Comparison of ENCODE assay signal across 5 worm cellular contexts in genomic region chrX:14322793-14323192, ce11.
TF ChIP-seq lines count a peak whose summit lies in the region.

No protein-coding gene starts in this region.

TF ChIP-seq in whole organism, L1 larva, 84 proteins besides CTCF, POLR2A, EP300 and RAD21:
- TF ChIP-seq hpl-2 (GFP tag; optimal IDR thresholded peaks at IDR 0.05; lab: Kevin White, UChicago) (no peak), nhr-76 (tag; optimal IDR thresholded peaks at IDR 0.05; lab: Kevin White, UChicago) (no peak), nhr-85 (tag; lab: Kevin White, UChicago) (peak; percentile 56), fkh-10 (GFP tag; optimal IDR thresholded peaks at IDR 0.05; lab: Kevin White, UChicago) (no peak), blmp-1 (tag; optimal IDR thresholded peaks at IDR 0.05; lab: Kevin White, UChicago) (peak; percentile 8)

TF ChIP-seq in whole organism, L2 larva, 48 proteins besides CTCF, POLR2A, EP300 and RAD21:
- TF ChIP-seq ceh-82 (tag; optimal IDR thresholded peaks at IDR 0.05; lab: Kevin White, UChicago) (no peak), nhr-25 (tag; optimal IDR thresholded peaks at IDR 0.05; lab: Kevin White, UChicago) (peak; percentile 40)

TF ChIP-seq in whole organism, L3 larva, 47 proteins besides CTCF, POLR2A, EP300 and RAD21:
- TF ChIP-seq elt-1 (tag; optimal IDR thresholded peaks at IDR 0.05; lab: Kevin White, UChicago) (peak; percentile 43), nhr-25 (tag; optimal IDR thresholded peaks at IDR 0.05; lab: Kevin White, UChicago) (peak; percentile 56), ztf-4 (tag; optimal IDR thresholded peaks at IDR 0.05; lab: Kevin White, UChicago) (no peak), lsy-12 (tag; optimal IDR thresholded peaks at IDR 0.05; lab: Kevin White, UChicago) (no peak)

TF ChIP-seq in whole organism, L4 larva, 104 proteins besides CTCF, POLR2A, EP300 and RAD21:
- TF ChIP-seq nhr-76 (tag; optimal IDR thresholded peaks at IDR 0.05; lab: Kevin White, UChicago) (no peak), spr-3 (GFP tag; optimal IDR thresholded peaks at IDR 0.05; lab: Kevin White, UChicago) (no peak), ceh-28 (tag; optimal IDR thresholded peaks at IDR 0.05; lab: Kevin White, UChicago) (no peak), nhr-28 (tag; optimal IDR thresholded peaks at IDR 0.05; lab: Kevin White, UChicago) (peak; percentile 28)
TF ChIP-seq in whole organism, L4 larva: peak in this region for 1.

TF ChIP-seq in whole organism, mixed stage, embryonic, 35 proteins besides CTCF, POLR2A, EP300 and RAD21:
- TF ChIP-seq elt-1 (tag; optimal IDR thresholded peaks at IDR 0.05; lab: Kevin White, UChicago; ENCODE audit: borderline replicate concordance, insufficient read depth) (peak; percentile 24), cnd-1 (tag; optimal IDR thresholded peaks at IDR 0.05; lab: Kevin White, UChicago) (no peak)

Comparison
In these comparisons a context has a peak if more than half of its experiments do, and no peak if none do; other contexts are left out.
1. Of the 29 proteins assayed by ChIP-seq in both whole organism, L4 larva and whole organism, L1 larva: peak only in whole organism, L4 larva: nhr-28; only in whole organism, L1 larva: none; in both: none; in neither: 28.